Worm (Caenorhabditis elegans): ENCODE measurements around the gene C10E2.1.

The C10E2.1 gene

ce11 chrX:16770919-16771318, 8.3 kb downstream of the C10E2.1 start:
- TF ChIP-seq W03F9.2 (tag; optimal IDR thresholded peaks at IDR 0.05), result no peak
- TF ChIP-seq dao-5 (tag; optimal IDR thresholded peaks at IDR 0.05), result no peak
- no peak for TF ChIP-seq him-1 (tag; optimal IDR thresholded peaks at IDR 0.05)

- TF ChIP-seq dao-5 (tag; optimal IDR thresholded peaks at IDR 0.05) (no peak), him-1 (tag; optimal IDR thresholded peaks at IDR 0.05) (no peak), W03F9.2 (tag; optimal IDR thresholded peaks at IDR 0.05) (no peak)
Observed at ce11 chrX:16772112-16772731, 9.6 kb downstream of the C10E2.1 start.

- TF ChIP-seq dao-5 (tag; optimal IDR thresholded peaks at IDR 0.05) (no peak), W03F9.2 (tag; optimal IDR thresholded peaks at IDR 0.05) (no peak), him-1 (tag; optimal IDR thresholded peaks at IDR 0.05) (no peak)
Observed at ce11 chrX:16773421-16773820, 10.8 kb downstream of the C10E2.1 start.

ce11 chrX:16775335-16775835, 12.8 kb downstream of the C10E2.1 start:
- TF ChIP-seq him-1 (tag; optimal IDR thresholded peaks at IDR 0.05) (no peak), dao-5 (tag; optimal IDR thresholded peaks at IDR 0.05) (no peak), W03F9.2 (tag; optimal IDR thresholded peaks at IDR 0.05) (no peak)

ce11 chrX:16782797-16783259, 20.2 kb downstream of the C10E2.1 start, which contains the start of gene T01C8.3:
Gene T01C8.3, minus strand, starts transcription at chrX:16783209.
- no peak for TF ChIP-seq him-1 (tag; optimal IDR thresholded peaks at IDR 0.05)
- TF ChIP-seq dao-5 (tag; optimal IDR thresholded peaks at IDR 0.05), result no peak
- TF ChIP-seq W03F9.2 (tag; optimal IDR thresholded peaks at IDR 0.05), result no peak

- no peak for TF ChIP-seq dao-5 (tag; optimal IDR thresholded peaks at IDR 0.05)
- no peak for TF ChIP-seq W03F9.2 (tag; optimal IDR thresholded peaks at IDR 0.05)
- no peak for TF ChIP-seq him-1 (tag; optimal IDR thresholded peaks at IDR 0.05)
Observed at ce11 chrX:16784038-16784437, 21.4 kb downstream of the C10E2.1 start.

DNA sequence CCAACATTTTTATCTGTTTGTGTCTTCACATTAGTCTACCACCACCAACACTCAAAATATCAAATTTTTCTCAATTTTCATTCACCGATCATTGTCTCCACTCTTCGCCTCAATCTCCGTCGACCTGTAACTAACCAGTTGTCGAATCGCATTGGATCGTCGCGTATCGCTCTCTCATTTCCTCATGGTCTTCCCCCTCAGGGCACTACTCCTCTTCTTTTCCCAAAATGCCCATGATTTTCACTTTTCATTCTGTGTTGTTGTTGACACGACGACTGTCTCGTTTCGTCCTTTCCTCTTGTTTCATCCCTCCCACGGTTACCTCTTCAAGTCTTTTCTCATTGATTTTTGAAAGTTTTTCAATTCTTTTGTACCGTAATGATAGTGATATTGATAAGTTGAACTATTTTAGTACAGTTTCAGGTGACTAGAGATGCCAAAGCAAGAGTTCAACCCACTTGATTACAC, 23.4 kb downstream of the C10E2.1 start, which contains the start of gene T01C8.2:
TSS of gene T01C8.2 (plus strand) at position 418 of the 468 bp plus-strand sequence.
- TF ChIP-seq dao-5 (tag; optimal IDR thresholded peaks at IDR 0.05) (no peak), him-1 (tag; optimal IDR thresholded peaks at IDR 0.05) (no peak), W03F9.2 (tag; optimal IDR thresholded peaks at IDR 0.05) (no peak)

DNA sequence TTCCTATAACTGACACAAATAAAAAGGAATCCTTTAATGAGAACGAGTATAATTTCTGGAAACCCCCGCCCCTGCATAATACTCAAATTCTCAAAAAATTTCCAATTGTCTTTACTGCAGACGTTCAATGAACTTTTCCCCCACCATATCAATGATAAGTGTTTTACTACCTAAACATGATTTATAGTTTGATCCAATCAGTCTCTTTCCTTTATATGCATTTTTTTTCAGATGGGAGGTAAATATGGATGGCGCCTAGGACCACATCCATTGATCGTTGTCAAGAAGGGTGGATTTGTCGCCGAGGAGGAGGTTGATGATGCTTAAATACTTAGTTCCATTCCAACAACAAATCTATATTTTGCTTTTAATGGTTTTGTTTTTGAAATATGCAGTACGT, 24.5 kb downstream of the C10E2.1 start:
- no peak for TF ChIP-seq W03F9.2 (tag; optimal IDR thresholded peaks at IDR 0.05)
- TF ChIP-seq dao-5 (tag; optimal IDR thresholded peaks at IDR 0.05), result no peak
- TF ChIP-seq him-1 (tag; optimal IDR thresholded peaks at IDR 0.05), result no peak

ce11 chrX:16792700-16793176, 30.1 kb downstream of the C10E2.1 start, which contains the start of gene got-1.2:
Gene got-1.2, minus strand, starts transcription at chrX:16793126.
- no peak for TF ChIP-seq W03F9.2 (tag; optimal IDR thresholded peaks at IDR 0.05)

DNA sequence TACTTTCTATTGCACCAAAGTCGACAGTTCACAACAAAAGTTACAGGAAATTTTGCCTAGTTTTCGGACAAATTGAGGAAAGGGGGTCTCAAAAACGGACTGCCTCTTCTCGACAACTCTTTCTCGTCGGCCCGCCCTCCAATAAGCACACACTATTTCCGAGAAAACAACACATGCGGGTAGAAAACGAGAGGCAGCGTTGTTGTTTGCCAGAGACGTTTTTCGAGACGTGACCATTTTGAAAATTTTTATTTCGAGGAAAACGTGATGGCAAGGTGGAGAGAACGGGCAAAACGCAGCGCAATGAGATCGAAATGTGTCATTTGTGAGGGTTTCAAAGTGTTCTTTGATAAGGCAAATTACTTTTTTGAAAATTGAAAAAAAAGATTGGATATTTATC, 30.8 kb downstream of the C10E2.1 start:
- TF ChIP-seq dao-5 (tag; optimal IDR thresholded peaks at IDR 0.05) (no peak), him-1 (tag; optimal IDR thresholded peaks at IDR 0.05) (no peak), W03F9.2 (tag; optimal IDR thresholded peaks at IDR 0.05) (no peak)

DNA sequence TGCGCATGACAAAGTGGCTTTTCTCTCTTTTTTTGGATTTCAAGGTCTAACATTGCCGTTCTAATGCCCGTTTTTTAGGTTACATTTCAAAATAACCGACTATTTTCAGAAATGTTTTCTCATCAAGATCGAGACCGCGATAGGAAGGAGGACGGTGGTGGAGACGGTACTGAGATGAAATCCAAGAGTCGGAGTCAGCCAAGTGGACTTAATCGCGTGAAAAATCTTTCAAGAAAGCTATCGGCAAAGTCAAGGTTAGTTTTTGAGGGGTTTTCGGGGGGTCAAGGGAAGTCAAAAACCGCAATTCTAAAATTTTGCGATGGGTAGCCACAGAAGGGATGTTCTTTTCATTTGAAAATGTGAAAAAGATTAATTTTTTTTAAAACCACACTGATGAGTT, 33.3 kb downstream of the C10E2.1 start, which contains the start of gene aak-2:
TSS of gene aak-2 (plus strand) at position 110 of the 400 bp plus-strand sequence.
- TF ChIP-seq him-1 (tag; optimal IDR thresholded peaks at IDR 0.05), result no peak
- no peak for TF ChIP-seq dao-5 (tag; optimal IDR thresholded peaks at IDR 0.05)
- TF ChIP-seq W03F9.2 (tag; optimal IDR thresholded peaks at IDR 0.05), result no peak

DNA sequence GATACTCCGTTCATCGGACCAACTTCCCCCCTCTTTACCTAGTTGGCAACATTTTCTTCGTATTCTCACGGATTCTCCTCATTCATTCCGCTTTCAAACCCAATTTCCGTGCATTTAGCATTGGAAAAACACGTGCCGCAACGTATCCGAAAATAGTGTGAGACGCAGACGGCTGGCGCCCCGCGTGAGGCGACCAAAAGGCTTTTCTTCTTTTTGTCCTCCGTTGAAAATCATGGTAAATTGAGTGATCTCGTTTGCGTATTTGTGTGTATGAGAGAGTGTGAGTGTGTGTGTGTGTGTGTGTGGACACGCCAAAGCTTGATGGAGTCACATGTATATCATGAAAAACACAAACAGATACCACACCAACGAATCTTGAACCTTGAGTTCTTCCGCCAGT, 34.2 kb downstream of the C10E2.1 start:
- peak; percentile 69 for TF ChIP-seq W03F9.2 (tag; optimal IDR thresholded peaks at IDR 0.05)
- peak; percentile 64 for TF ChIP-seq him-1 (tag; optimal IDR thresholded peaks at IDR 0.05)
- no peak for TF ChIP-seq dao-5 (tag; optimal IDR thresholded peaks at IDR 0.05)

DNA sequence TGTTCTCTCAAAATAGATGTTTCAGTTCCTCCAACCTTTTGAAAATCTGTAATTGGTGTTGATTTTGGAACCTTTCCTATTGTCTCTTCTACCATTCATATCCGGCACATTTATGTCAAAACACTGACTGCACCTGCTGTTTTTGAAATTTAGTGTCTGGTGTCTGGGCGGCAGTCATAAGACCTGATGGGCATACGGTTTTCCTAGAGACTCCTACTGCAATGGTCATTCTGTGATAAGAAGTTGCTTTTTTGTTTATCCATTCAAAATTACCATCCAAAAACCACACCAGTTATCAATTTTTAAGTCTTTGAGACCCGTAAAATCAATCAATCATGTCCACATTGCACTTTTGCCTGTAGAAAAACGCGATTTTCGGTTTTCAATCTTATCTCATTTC, 36.0 kb downstream of the C10E2.1 start:
- TF ChIP-seq W03F9.2 (tag; optimal IDR thresholded peaks at IDR 0.05) (no peak), dao-5 (tag; optimal IDR thresholded peaks at IDR 0.05) (no peak), him-1 (tag; optimal IDR thresholded peaks at IDR 0.05) (no peak)

ce11 chrX:16799065-16799663, 36.5 kb downstream of the C10E2.1 start:
- no peak for TF ChIP-seq dao-5 (tag; optimal IDR thresholded peaks at IDR 0.05)
- TF ChIP-seq him-1 (tag; optimal IDR thresholded peaks at IDR 0.05), result no peak
- TF ChIP-seq W03F9.2 (tag; optimal IDR thresholded peaks at IDR 0.05), result peak; percentile 23
